Worm (Caenorhabditis elegans): ENCODE data around the gene F01E11.20.

DNA sequence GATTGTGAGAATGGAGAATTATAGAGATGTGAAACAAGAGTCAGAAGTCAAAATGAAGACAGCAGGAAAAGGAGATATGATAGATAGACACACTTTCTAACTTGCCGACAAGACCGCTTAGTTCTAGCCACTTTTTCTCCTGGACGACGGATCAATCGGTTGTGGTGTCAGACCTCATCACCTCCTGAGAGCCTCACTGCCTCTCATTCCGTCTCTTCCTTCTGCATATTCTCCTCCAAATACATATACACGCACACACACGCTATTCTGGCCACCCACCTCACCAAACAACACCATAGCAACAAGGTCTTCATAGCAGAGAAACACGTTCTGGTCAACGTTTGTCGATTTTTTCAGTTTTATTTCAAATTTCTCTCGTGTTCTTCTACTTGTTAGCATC is 29.3 kb downstream of the F01E11.20 start, which contains the start of gene F01E11.3:
- TF ChIP-seq nhr-237 (tag; optimal IDR thresholded peaks at IDR 0.05) (no peak), nhr-11 (tag; optimal IDR thresholded peaks at IDR 0.05) (no peak), unc-62 (GFP tag; optimal IDR thresholded peaks at IDR 0.05) (no peak), blmp-1 (tag; optimal IDR thresholded peaks at IDR 0.05) (no peak), skn-1 (tag; optimal IDR thresholded peaks at IDR 0.05) (no peak), nhr-77 (tag; optimal IDR thresholded peaks at IDR 0.05) (no peak), lin-39 (tag; optimal IDR thresholded peaks at IDR 0.05) (no peak)
